Worm (Caenorhabditis elegans) whole organism, late embryonic: Measurements from ENCODE around the gene pcp-4.

Experiments used
- F13H6.1 ChIP-seq: sonication (generic microtip); optimal IDR thresholded peaks from 2 replicates; lab custom pipeline; 2016; ENCODE audit warnings: missing genetic modification characterization, missing compliant biosample characterization
- K09A11.1 ChIP-seq: sonication (generic microtip); optimal IDR thresholded peaks from 2 replicates; lab custom pipeline; 2017; ENCODE audit warnings: antibody characterized with exemption, mild to moderate bottlenecking, missing genetic modification characterization, missing compliant biosample characterization; ENCODE audit not compliant: insufficient read depth
- ceh-14 ChIP-seq: sonication (generic microtip); optimal IDR thresholded peaks from 2 replicates; lab custom pipeline; 2016; ENCODE audit warnings: missing genotype, missing genetic modification characterization, missing compliant biosample characterization
- ceh-19 ChIP-seq: fragments of 200-800 bp; sonication (Bioruptor generic); optimal IDR thresholded peaks from 2 replicates; lab custom pipeline; 2018; ENCODE audit warnings: mild to moderate bottlenecking, missing genetic modification characterization, missing compliant biosample characterization
- ceh-22 ChIP-seq: sonication (generic microtip); optimal IDR thresholded peaks from 2 replicates; lab custom pipeline; 2017; ENCODE audit warnings: missing biosample characterization, missing genetic modification characterization
- ceh-24 ChIP-seq: sonication (generic microtip); optimal IDR thresholded peaks from 2 replicates; lab custom pipeline; 2016; ENCODE audit warnings: mild to moderate bottlenecking, missing genetic modification characterization, missing compliant biosample characterization
- ceh-6 ChIP-seq: fragments of 200-800 bp; sonication (Bioruptor generic); optimal IDR thresholded peaks from 2 replicates; lab custom pipeline; 2018; ENCODE audit warnings: mild to moderate bottlenecking, missing genetic modification characterization, missing compliant biosample characterization
- ceh-9 ChIP-seq: sonication (generic microtip); optimal IDR thresholded peaks from 2 replicates; lab custom pipeline; 2016; ENCODE audit warnings: mild to moderate bottlenecking, missing genetic modification characterization, inconsistent platforms, missing compliant biosample characterization
- che-1 ChIP-seq: sonication (generic microtip); optimal IDR thresholded peaks from 2 replicates; lab custom pipeline; 2016; ENCODE audit warnings: mild to moderate bottlenecking, missing genetic modification characterization, missing compliant biosample characterization
- dve-1 ChIP-seq: sonication (generic microtip); optimal IDR thresholded peaks from 2 replicates; lab custom pipeline; 2017; ENCODE audit warnings: antibody characterized with exemption, mild to moderate bottlenecking, missing genetic modification characterization, missing compliant biosample characterization
- elt-2 ChIP-seq: sonication (generic microtip); optimal IDR thresholded peaks from 2 replicates; lab custom pipeline; 2016; ENCODE audit warnings: missing genetic modification reagents, missing genetic modification characterization, missing compliant biosample characterization
- elt-4 ChIP-seq: sonication (generic microtip); optimal IDR thresholded peaks from 2 replicates; lab custom pipeline; 2016; ENCODE audit warnings: missing genetic modification characterization, missing compliant biosample characterization
- fax-1 ChIP-seq: sonication (generic microtip); optimal IDR thresholded peaks from 2 replicates; lab custom pipeline; 2016; ENCODE audit warnings: missing genotype, missing genetic modification characterization, missing compliant biosample characterization
- fkh-10 ChIP-seq: fragments of 150-350 bp; optimal IDR thresholded peaks from 2 replicates; lab custom pipeline; 2014; ENCODE audit warnings: missing biosample characterization, missing genetic modification reagents, missing genetic modification characterization
- gmeb-2 ChIP-seq: sonication (generic microtip); optimal IDR thresholded peaks from 2 replicates; lab custom pipeline; 2016; ENCODE audit warnings: missing genetic modification characterization, inconsistent platforms, missing compliant biosample characterization
- lim-6 ChIP-seq: sonication (generic microtip); optimal IDR thresholded peaks from 2 replicates; lab custom pipeline; 2016; ENCODE audit warnings: missing genetic modification characterization, missing compliant biosample characterization
- madf-2 ChIP-seq: sonication (generic microtip); optimal IDR thresholded peaks from 2 replicates; lab custom pipeline; 2017; ENCODE audit warnings: missing genetic modification characterization, missing compliant biosample characterization
- mec-3 ChIP-seq: sonication (generic microtip); optimal IDR thresholded peaks from 2 replicates; lab custom pipeline; 2016; ENCODE audit warnings: borderline replicate concordance, missing genetic modification characterization, missing compliant biosample characterization
- nhr-11 ChIP-seq: fragments of 150-350 bp; optimal IDR thresholded peaks from 2 replicates; lab custom pipeline; 2014; ENCODE audit warnings: missing biosample characterization, missing genetic modification characterization
- npax-4 ChIP-seq: sonication (generic microtip); optimal IDR thresholded peaks from 2 replicates; lab custom pipeline; 2016; ENCODE audit warnings: missing genetic modification characterization, missing compliant biosample characterization
- pax-1 ChIP-seq: fragments of 150-350 bp; optimal IDR thresholded peaks from 2 replicates; lab custom pipeline; 2014; ENCODE audit warnings: missing biosample characterization, missing genetic modification characterization
- pha-2 ChIP-seq: sonication (generic microtip); optimal IDR thresholded peaks from 2 replicates; lab custom pipeline; 2017; ENCODE audit warnings: mild to moderate bottlenecking, missing genetic modification characterization, missing compliant biosample characterization
- pha-4 ChIP-seq: fragments of 150-350 bp; optimal IDR thresholded peaks from 2 replicates; lab custom pipeline; 2018; ENCODE audit warnings: missing biosample characterization, missing genetic modification reagents, missing genetic modification characterization
- pros-1 ChIP-seq: fragments of 150-350 bp; optimal IDR thresholded peaks from 2 replicates; lab custom pipeline; 2014; ENCODE audit warnings: missing biosample characterization, missing genetic modification reagents, missing genetic modification characterization
- ref-2 ChIP-seq: sonication (generic microtip); optimal IDR thresholded peaks from 2 replicates; lab custom pipeline; 2016; ENCODE audit warnings: missing genetic modification characterization, missing compliant biosample characterization
- rnt-1 ChIP-seq: sonication (generic microtip); optimal IDR thresholded peaks from 2 replicates; lab custom pipeline; 2016; ENCODE audit warnings: missing genetic modification characterization, missing compliant biosample characterization
- sdc-2 ChIP-seq: sonication (generic microtip); optimal IDR thresholded peaks from 2 replicates; lab custom pipeline; 2016; ENCODE audit warnings: missing genotype, missing genetic modification characterization, missing compliant biosample characterization
- sox-4 ChIP-seq: sonication (generic microtip); optimal IDR thresholded peaks from 2 replicates; lab custom pipeline; 2017; ENCODE audit warnings: mild to moderate bottlenecking, missing genetic modification characterization, inconsistent platforms, missing compliant biosample characterization
- syd-9 ChIP-seq: sonication (generic microtip); optimal IDR thresholded peaks from 2 replicates; lab custom pipeline; 2016; ENCODE audit warnings: mild to moderate bottlenecking, missing genetic modification characterization, moderate library complexity, missing compliant biosample characterization
- tbx-7 ChIP-seq: sonication (generic microtip); optimal IDR thresholded peaks from 2 replicates; lab custom pipeline; 2016; ENCODE audit warnings: missing genotype, missing genetic modification characterization, missing compliant biosample characterization
- ttx-3 ChIP-seq: sonication (generic microtip); optimal IDR thresholded peaks from 2 replicates; lab custom pipeline; 2016; ENCODE audit warnings: missing genetic modification reagents, missing genetic modification characterization, missing compliant biosample characterization
- unc-3 ChIP-seq, 2 experiments: fragments of 200-800 bp in 1 of 2; sonication (Bioruptor generic) in 1 of 2; sonication (generic microtip) in 1 of 2; conservative IDR thresholded peaks in 1 of 2; optimal IDR thresholded peaks in 1 of 2; 2 replicates each; pipeline versions ENCODE4 v1.3.6 to Lab custom; 2016 to 2022; ENCODE audit warnings: missing compliant biosample characterization in 2 of 2, missing genetic modification characterization in 2 of 2, missing genetic modification reagents in 1 of 2
- unc-42 ChIP-seq: sonication (generic microtip); optimal IDR thresholded peaks from 2 replicates; lab custom pipeline; 2016; ENCODE audit warnings: missing genotype, missing genetic modification characterization, missing compliant biosample characterization
- unc-86 ChIP-seq: sonication (generic microtip); optimal IDR thresholded peaks from 2 replicates; lab custom pipeline; 2016; ENCODE audit warnings: missing genetic modification characterization, missing compliant biosample characterization
- zip-5 ChIP-seq: sonication (generic microtip); optimal IDR thresholded peaks from 2 replicates; lab custom pipeline; 2016; ENCODE audit warnings: missing genetic modification characterization, missing compliant biosample characterization

The pcp-4 gene

DNA sequence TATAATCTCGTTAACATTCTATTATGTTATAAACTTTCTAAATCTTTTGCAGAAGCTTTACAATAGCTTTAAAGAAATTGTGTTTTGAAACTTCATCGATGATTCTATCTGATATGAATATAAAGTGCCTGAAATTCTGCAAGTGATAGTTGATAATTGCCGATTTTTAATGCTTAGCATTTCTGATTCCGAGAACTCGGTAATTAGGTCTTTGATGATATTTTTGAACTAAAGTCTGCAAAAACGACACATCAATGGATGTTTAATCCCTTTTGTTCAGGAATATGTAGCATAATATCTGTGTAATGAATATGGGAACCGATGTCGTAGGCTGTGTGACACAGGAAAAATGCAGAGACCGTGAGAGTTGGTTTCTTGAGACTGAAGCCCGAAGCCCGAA lies 28.0 kb downstream of the pcp-4 start:
- TF ChIP-seq fkh-10 (GFP tag; lab: Kevin White, UChicago) (no peak), sdc-2 (no peak), nhr-11 (tag; lab: Kevin White, UChicago) (no peak), npax-4 (tag; lab: Kevin White, UChicago) (no peak), syd-9 (tag; lab: Kevin White, UChicago) (no peak), ceh-24 (tag; lab: Kevin White, UChicago) (no peak), fax-1 (no peak), lim-6 (tag; lab: Kevin White, UChicago) (no peak)

DNA sequence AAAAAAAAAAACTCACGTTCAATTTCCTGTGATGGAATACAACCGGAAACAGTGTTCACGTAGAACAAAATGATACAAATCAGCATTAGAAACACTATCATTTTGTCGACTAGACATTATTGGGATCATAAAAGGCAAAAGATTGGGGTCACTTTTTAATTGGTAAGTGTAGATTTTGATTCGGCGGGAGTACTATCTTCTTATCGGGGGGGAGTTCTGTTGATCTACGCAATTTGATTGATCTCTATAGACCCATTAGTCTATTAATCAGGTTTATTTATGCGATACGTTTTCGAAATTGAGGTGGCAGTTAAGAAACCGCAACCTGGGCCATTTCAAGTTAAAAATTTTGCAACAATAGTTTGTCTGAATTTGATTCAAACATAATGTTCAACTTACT lies 29.8 kb downstream of the pcp-4 start, which contains the start of gene Y116F11B.2:
Y116F11B.2 (minus strand) TSS at position 101 of the 400 bp plus-strand sequence.
- TF ChIP-seq dve-1 (tag; lab: Kevin White, UChicago) = no peak
- no peak for TF ChIP-seq sdc-2
- TF ChIP-seq syd-9 (tag; lab: Kevin White, UChicago) = no peak
- TF ChIP-seq unc-3 (GFP tag; conservative IDR thresholded peaks at IDR 0.05; lab: Robert Waterston, UW) = no peak
- no peak for TF ChIP-seq unc-3 (tag; optimal IDR thresholded peaks at IDR 0.05; lab: Kevin White, UChicago)
- TF ChIP-seq elt-2 = no peak
- TF ChIP-seq zip-5 = no peak
- no peak for TF ChIP-seq elt-4 (tag; lab: Kevin White, UChicago)
- no peak for TF ChIP-seq fax-1
- no peak for TF ChIP-seq ceh-22

DNA sequence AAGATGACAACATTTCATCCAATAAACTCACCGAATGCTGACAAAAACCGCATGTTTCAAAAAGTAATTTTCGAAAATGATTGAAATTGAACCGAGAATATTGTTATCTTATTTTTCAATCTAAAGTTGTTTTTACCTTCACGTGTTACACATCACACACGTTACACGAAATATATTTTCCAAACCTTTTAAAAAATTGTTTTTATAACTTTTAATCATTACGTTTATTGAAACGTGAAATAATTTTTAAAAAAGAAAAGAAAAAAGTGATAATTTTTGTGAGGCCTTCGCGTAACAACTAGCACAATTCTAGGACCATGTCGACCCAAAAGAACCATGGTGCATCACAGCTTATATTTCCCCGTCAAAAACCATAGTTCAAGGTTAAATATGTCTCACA lies 35.9 kb downstream of the pcp-4 start, which contains the start of gene M162.7:
M162.7 (minus strand) TSS at position 101 of the 400 bp plus-strand sequence.
- TF ChIP-seq K09A11.1 (no peak), che-1 (tag; lab: Kevin White, UChicago) (no peak), ttx-3 (no peak), mec-3 (no peak), F13H6.1 (no peak), fkh-10 (GFP tag; lab: Kevin White, UChicago) (no peak), ceh-6 (no peak), rnt-1 (tag; lab: Kevin White, UChicago) (no peak), pax-1 (tag; lab: Kevin White, UChicago) (no peak)

DNA sequence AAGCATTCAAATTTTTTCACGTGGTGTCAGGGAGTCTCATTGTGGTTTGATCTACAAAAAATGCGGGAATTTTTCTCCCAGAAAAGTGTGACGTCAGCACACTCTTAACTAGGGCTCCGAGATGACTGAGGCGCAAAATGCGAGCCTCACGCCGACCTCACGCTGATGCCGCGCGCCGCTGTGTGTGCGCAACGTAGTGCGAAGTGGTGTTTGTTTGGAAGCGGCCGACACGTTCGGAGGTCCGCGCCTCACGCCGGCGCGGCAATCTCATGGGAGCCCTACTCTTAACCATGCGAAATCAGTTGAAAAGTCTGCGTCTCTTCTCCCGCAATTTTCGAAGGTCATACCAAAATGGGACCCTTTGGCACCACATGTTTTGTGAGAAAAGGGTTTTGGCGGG lies 40.6 kb downstream of the pcp-4 start:
- TF ChIP-seq ceh-14 (tag; lab: Kevin White, UChicago) = no peak
- TF ChIP-seq dve-1 (tag; lab: Kevin White, UChicago) = no peak
- TF ChIP-seq rnt-1 (tag; lab: Kevin White, UChicago) = no peak
- TF ChIP-seq pros-1 (tag; lab: Kevin White, UChicago) = no peak
- no peak for TF ChIP-seq unc-42
- no peak for TF ChIP-seq sox-4
- no peak for TF ChIP-seq ref-2 (tag; lab: Kevin White, UChicago)

DNA sequence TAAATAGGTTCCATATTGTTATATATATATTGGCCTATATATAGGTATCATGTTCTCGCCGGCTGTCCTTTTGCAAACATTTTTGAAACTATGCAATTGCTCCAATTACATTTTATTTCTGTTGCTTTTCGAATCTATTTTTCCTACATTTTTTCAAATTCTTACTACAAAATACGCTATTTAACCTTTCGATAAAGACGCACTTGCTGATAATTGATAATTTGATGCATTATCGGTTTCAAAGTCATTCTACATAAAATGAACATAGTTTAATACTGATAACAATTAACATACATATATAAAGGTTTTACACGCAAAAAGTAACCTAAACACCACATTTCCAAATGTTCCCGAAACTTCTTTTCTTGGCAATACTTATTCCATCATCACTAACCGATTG lies 42.5 kb downstream of the pcp-4 start, which contains the start of gene clec-258:
clec-258 (plus strand) TSS at position 81 of the 400 bp plus-strand sequence.
- TF ChIP-seq elt-2 = peak; percentile 55
- TF ChIP-seq tbx-7 (tag; lab: Kevin White, UChicago) = no peak

DNA sequence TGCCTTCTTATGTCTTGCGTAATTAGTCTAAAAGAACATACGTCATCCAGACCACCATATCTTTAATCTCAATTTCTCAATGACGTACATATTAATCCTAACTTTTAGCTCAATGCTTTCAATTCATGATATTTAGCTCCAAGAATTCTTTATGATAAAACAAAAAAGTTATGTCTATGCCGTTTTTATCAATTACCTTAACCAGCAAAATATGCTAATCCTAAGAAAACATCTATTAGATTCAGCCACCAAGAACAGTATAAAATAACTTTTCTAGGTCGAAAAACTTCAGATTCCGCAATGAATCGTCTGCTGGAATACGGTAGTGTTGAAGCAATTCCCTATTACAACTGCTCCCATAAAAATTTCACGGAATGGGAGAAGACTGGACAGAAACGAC lies 47.0 kb downstream of the pcp-4 start, which contains the start of gene srt-45:
srt-45 (plus strand) TSS at position 301 of the 400 bp plus-strand sequence.
- TF ChIP-seq mec-3 (no peak), pha-4 (tag; lab: Kevin White, UChicago) (no peak), unc-86 (tag; lab: Kevin White, UChicago) (no peak), zip-5 (no peak), gmeb-2 (tag; lab: Kevin White, UChicago) (no peak), ceh-19 (no peak), pha-2 (tag; lab: Kevin White, UChicago) (no peak), elt-2 (no peak), unc-3 (GFP tag; conservative IDR thresholded peaks at IDR 0.05; lab: Robert Waterston, UW) (no peak), unc-3 (tag; optimal IDR thresholded peaks at IDR 0.05; lab: Kevin White, UChicago) (no peak), madf-2 (tag; lab: Kevin White, UChicago) (no peak), ceh-9 (tag; lab: Kevin White, UChicago) (no peak)
